Fruit fly (Drosophila melanogaster) whole organism, wandering third instar larva: ENCODE data around the gene CG13887.
A peak's percentile ranks its signal among the peaks of the same experiment; 100 is the strongest.

Experiments used
- Abd-B ChIP-seq: fragments of >200 bp; optimal IDR thresholded peaks from 2 replicates; lab custom pipeline; 2017; ENCODE audit warnings: missing biosample characterization, missing genetic modification characterization
- CG32264 ChIP-seq: fragments of 200-800 bp; sonication (Bioruptor generic); optimal IDR thresholded peaks from 2 replicates; lab custom pipeline; 2016; ENCODE audit warnings: missing biosample characterization, missing genetic modification characterization
- CG9705 ChIP-seq: fragments of 200-800 bp; sonication (Bioruptor generic); optimal IDR thresholded peaks from 2 replicates; lab custom pipeline; 2018; ENCODE audit warnings: missing biosample characterization, mild to moderate bottlenecking, missing genetic modification characterization
- CrebA ChIP-seq: fragments of 200-800 bp; sonication (Bioruptor generic); optimal IDR thresholded peaks from 2 replicates; lab custom pipeline; 2016; ENCODE audit warnings: missing biosample characterization, mild to moderate bottlenecking, missing genetic modification characterization, borderline replicate concordance
- Dfd ChIP-seq: fragments of >200 bp; optimal IDR thresholded peaks from 2 replicates; lab custom pipeline; 2017; ENCODE audit warnings: missing biosample characterization, missing genetic modification characterization
- Dif ChIP-seq: fragments of 200-275, 200-300 bp; sonication (Bioruptor generic); optimal IDR thresholded peaks from 2 replicates; lab custom pipeline; 2018; ENCODE audit warnings: missing biosample characterization, missing genetic modification characterization; ENCODE audit not compliant: partially characterized antibody
- GATAd ChIP-seq: sonication (Bioruptor generic); optimal IDR thresholded peaks from 2 replicates; lab custom pipeline; 2016; ENCODE audit warnings: missing biosample characterization, missing genetic modification characterization
- HLH106 ChIP-seq: fragments of 200-800 bp; optimal IDR thresholded peaks from 3 replicates; lab custom pipeline; 2019; ENCODE audit warnings: missing biosample characterization, mild to moderate bottlenecking, missing genetic modification characterization, moderate library complexity
- Hnf4 ChIP-seq: fragments of 200-800 bp; sonication (Bioruptor generic); optimal IDR thresholded peaks from 2 replicates; lab custom pipeline; 2016; ENCODE audit warnings: missing biosample characterization, mild to moderate bottlenecking, missing genetic modification characterization
- Hr78 ChIP-seq: fragments of >200 bp; optimal IDR thresholded peaks from 2 replicates; lab custom pipeline; 2017; ENCODE audit warnings: missing biosample characterization, missing genetic modification characterization
- Hr83 ChIP-seq: fragments of 200-300 bp; sonication (Bioruptor generic); optimal IDR thresholded peaks from 2 replicates; lab custom pipeline; 2016; ENCODE audit warnings: missing biosample characterization, mild to moderate bottlenecking, missing genetic modification characterization, moderate library complexity; ENCODE audit not compliant: poor library complexity, severe bottlenecking
- Jra ChIP-seq: sonication (Bioruptor generic); optimal IDR thresholded peaks from 2 replicates; lab custom pipeline; 2016; ENCODE audit warnings: missing biosample characterization, missing genetic modification characterization
- Mio ChIP-seq: sonication (Bioruptor generic); optimal IDR thresholded peaks from 2 replicates; lab custom pipeline; 2016; ENCODE audit warnings: missing biosample characterization, missing genetic modification characterization
- Myc ChIP-seq: fragments of >200 bp; optimal IDR thresholded peaks from 2 replicates; lab custom pipeline; 2017
- N ChIP-seq: fragments of >200 bp; optimal IDR thresholded peaks from 2 replicates; lab custom pipeline; 2018; ENCODE audit warnings: missing biosample characterization, missing external identifiers, missing genetic modification characterization
- OdsH ChIP-seq: fragments of 200-800 bp; sonication (Bioruptor generic); optimal IDR thresholded peaks from 2 replicates; lab custom pipeline; 2016; ENCODE audit warnings: missing biosample characterization, mild to moderate bottlenecking, missing genetic modification characterization
- Rel ChIP-seq, 2 experiments: fragments of 200-800 bp; sonication (Bioruptor generic) in 1 of 2; optimal IDR thresholded peaks; 2 replicates in 1 of 2; 3 replicates in 1 of 2; lab custom pipeline; 2016 to 2019; ENCODE audit warnings: mild to moderate bottlenecking in 2 of 2, missing biosample characterization in 2 of 2, missing genetic modification characterization in 2 of 2, moderate library complexity in 1 of 2
- Sp1 ChIP-seq: fragments of 200-800 bp; sonication (Bioruptor generic); optimal IDR thresholded peaks from 3 replicates; lab custom pipeline; 2019; ENCODE audit warnings: missing biosample characterization, mild to moderate bottlenecking, missing genetic modification characterization, moderate library complexity
- Vsx2 ChIP-seq: fragments of 200-300, 225-300 bp; sonication (Bioruptor generic); optimal IDR thresholded peaks from 2 replicates; lab custom pipeline; 2018; ENCODE audit warnings: missing biosample characterization, missing genetic modification characterization; ENCODE audit not compliant: partially characterized antibody
- br ChIP-seq: fragments of 200-800 bp; sonication (Bioruptor generic); optimal IDR thresholded peaks from 2 replicates; lab custom pipeline; 2016; ENCODE audit warnings: missing biosample characterization, missing genetic modification characterization
- brk ChIP-seq: fragments of 200-800 bp; sonication (Bioruptor generic); optimal IDR thresholded peaks from 2 replicates; lab custom pipeline; 2016; ENCODE audit warnings: missing biosample characterization, mild to moderate bottlenecking, missing genetic modification characterization
- dl ChIP-seq, 2 experiments: fragments of 175-275, 200-275 bp in 1 of 2; fragments of 200-275 bp in 1 of 2; sonication (Bioruptor generic); optimal IDR thresholded peaks; lab custom pipeline; 2018; ENCODE audit warnings: mild to moderate bottlenecking in 2 of 2, missing biosample characterization in 2 of 2, missing genetic modification characterization in 2 of 2, moderate library complexity in 2 of 2; ENCODE audit not compliant: partially characterized antibody in 2 of 2, insufficient read depth in 1 of 2
- dmrt93B ChIP-seq: fragments of 200-800 bp; sonication (Bioruptor generic); optimal IDR thresholded peaks from 2 replicates; lab custom pipeline; 2018; ENCODE audit warnings: missing biosample characterization, mild to moderate bottlenecking, missing genetic modification characterization
- dsf ChIP-seq: sonication (Bioruptor generic); optimal IDR thresholded peaks from 2 replicates; lab custom pipeline; 2016; ENCODE audit warnings: missing biosample characterization, missing genetic modification characterization, borderline replicate concordance
- ey ChIP-seq: fragments of 200-800 bp; sonication (Bioruptor generic); optimal IDR thresholded peaks from 2 replicates; lab custom pipeline; 2016; ENCODE audit warnings: missing biosample characterization, missing genetic modification characterization
- foxo ChIP-seq, 2 experiments: fragments of 200-800 bp; sonication (Bioruptor generic); optimal IDR thresholded peaks; 2 replicates in 1 of 2; 3 replicates in 1 of 2; lab custom pipeline; 2016 to 2017; ENCODE audit warnings: missing biosample characterization in 2 of 2, missing genetic modification characterization in 2 of 2
- fru ChIP-seq: fragments of 200-800 bp; sonication (Bioruptor generic); optimal IDR thresholded peaks from 3 replicates; lab custom pipeline; 2016; ENCODE audit warnings: missing biosample characterization, mild to moderate bottlenecking, missing genetic modification characterization
- h ChIP-seq: fragments of 200-800 bp; sonication (Bioruptor generic); optimal IDR thresholded peaks from 3 replicates; lab custom pipeline; 2016; ENCODE audit warnings: missing biosample characterization, mild to moderate bottlenecking, missing genetic modification characterization
- jim ChIP-seq: fragments of 175-275, 200-325 bp; sonication (Bioruptor generic); optimal IDR thresholded peaks from 2 replicates; lab custom pipeline; 2016; ENCODE audit warnings: missing biosample characterization, mild to moderate bottlenecking, missing genetic modification characterization
- lola ChIP-seq: fragments of >200 bp; optimal IDR thresholded peaks from 2 replicates; lab custom pipeline; 2017; ENCODE audit warnings: missing biosample characterization, missing genetic modification characterization
- pan ChIP-seq: fragments of >200 bp; optimal IDR thresholded peaks from 2 replicates; lab custom pipeline; 2017
- psq ChIP-seq: fragments of 200-800 bp; sonication (Bioruptor generic); optimal IDR thresholded peaks from 3 replicates; lab custom pipeline; 2017; ENCODE audit warnings: missing biosample characterization, mild to moderate bottlenecking, missing genetic modification characterization, moderate library complexity
- rgr ChIP-seq: fragments of 200-800 bp; sonication (Bioruptor generic); optimal IDR thresholded peaks from 3 replicates; lab custom pipeline; 2016; ENCODE audit warnings: missing biosample characterization, mild to moderate bottlenecking, missing genetic modification characterization
- sage ChIP-seq: fragments of 200-800 bp; sonication (Bioruptor generic); optimal IDR thresholded peaks from 2 replicates; lab custom pipeline; 2016; ENCODE audit warnings: missing biosample characterization, mild to moderate bottlenecking, missing genetic modification characterization
- sv ChIP-seq: fragments of 200-800 bp; sonication (Bioruptor generic); optimal IDR thresholded peaks from 3 replicates; lab custom pipeline; 2016; ENCODE audit warnings: missing biosample characterization, missing genetic modification characterization
- tai ChIP-seq: sonication (Bioruptor generic); optimal IDR thresholded peaks from 2 replicates; lab custom pipeline; 2016; ENCODE audit warnings: missing biosample characterization, missing genetic modification characterization
- usp ChIP-seq: fragments of >200 bp; optimal IDR thresholded peaks from 2 replicates; lab custom pipeline; 2017; ENCODE audit warnings: missing biosample characterization, missing genetic modification characterization
- woc ChIP-seq: sonication (Bioruptor generic); optimal IDR thresholded peaks from 2 replicates; lab custom pipeline; 2016; ENCODE audit warnings: missing biosample characterization, mild to moderate bottlenecking, missing genetic modification characterization

CG13887 gene

dm6 chr3L:813229-813837 lies 24.3 kb upstream of the CG13887 start:
- TF ChIP-seq HLH106 (tag; lab: Kevin White, UChicago), result no peak
- TF ChIP-seq ey (GFP tag; lab: Kevin White, UChicago), result peak; percentile 32
- peak in 1 of 2 experiments; percentile 18 for TF ChIP-seq foxo (GFP tag; optimal IDR thresholded peaks at IDR 0.05; lab: Kevin White, UChicago)
- TF ChIP-seq h (GFP tag; lab: Kevin White, UChicago), result peak; percentile 10

dm6 chr3L:813911-814310 lies 23.8 kb upstream of the CG13887 start:
- TF ChIP-seq Hnf4 (no peak), brk (no peak), foxo (GFP tag; optimal IDR thresholded peaks at IDR 0.05; lab: Kevin White, UChicago) (no peak), OdsH (no peak), N (GFP tag; lab: Kevin White, UChicago) (no peak), dl (GFP tag; optimal IDR thresholded peaks at IDR 0.05; lab: Kevin White, UChicago; ENCODE audit: insufficient read depth in 1 of 2, partially characterized antibody in 2 of 2) (no peak), CG9705 (no peak), Hr78 (GFP tag; lab: Kevin White, UChicago) (no peak), CG32264 (no peak), sage (GFP tag; lab: Kevin White, UChicago) (no peak), Abd-B (GFP tag; lab: Kevin White, UChicago) (no peak), lola (GFP tag; lab: Kevin White, UChicago) (no peak)

- TF ChIP-seq Vsx2 (no peak), rgr (GFP tag; lab: Kevin White, UChicago) (no peak)
These were observed 22.1 kb upstream of the CG13887 start for dm6 chr3L:815234-816200.

dm6 chr3L:817708-818107 lies 20.0 kb upstream of the CG13887 start:
- TF ChIP-seq Dif (no peak), foxo (GFP tag; optimal IDR thresholded peaks at IDR 0.05; lab: Kevin White, UChicago) (peak in 1 of 2 experiments; percentile 43), Hnf4 (peak; percentile 55), pan (lab: Kevin White, UChicago) (no peak), woc (peak; percentile 44), fru (GFP tag; lab: Kevin White, UChicago) (peak; percentile 68), sv (GFP tag; lab: Kevin White, UChicago) (no peak), dmrt93B (no peak), Rel (GFP tag; optimal IDR thresholded peaks at IDR 0.05; lab: Kevin White, UChicago) (no peak), Rel (tag; optimal IDR thresholded peaks at IDR 0.05; lab: Kevin White, UChicago) (no peak), CG32264 (no peak), rgr (GFP tag; lab: Kevin White, UChicago) (peak; percentile 62), CrebA (GFP tag; lab: Kevin White, UChicago) (no peak), dl (GFP tag; optimal IDR thresholded peaks at IDR 0.05; lab: Kevin White, UChicago; ENCODE audit: insufficient read depth in 1 of 2, partially characterized antibody in 2 of 2) (no peak), HLH106 (tag; lab: Kevin White, UChicago) (peak; percentile 61), usp (GFP tag; lab: Kevin White, UChicago) (no peak), Vsx2 (no peak), Hr83 (GFP tag; lab: Kevin White, UChicago) (no peak), CG9705 (no peak), Hr78 (GFP tag; lab: Kevin White, UChicago) (no peak), lola (GFP tag; lab: Kevin White, UChicago) (no peak), Dfd (GFP tag; lab: Kevin White, UChicago) (no peak), Mio (no peak), sage (GFP tag; lab: Kevin White, UChicago) (peak; percentile 37), GATAd (no peak), OdsH (peak; percentile 63), br (peak; percentile 63), jim (GFP tag; lab: Kevin White, UChicago) (no peak), psq (GFP tag; lab: Kevin White, UChicago) (peak; percentile 44), h (GFP tag; lab: Kevin White, UChicago) (peak; percentile 66), ey (GFP tag; lab: Kevin White, UChicago) (peak; percentile 61), Abd-B (GFP tag; lab: Kevin White, UChicago) (no peak), dsf (GFP tag; lab: Kevin White, UChicago) (no peak), N (GFP tag; lab: Kevin White, UChicago) (no peak), Jra (GFP tag; lab: Kevin White, UChicago) (no peak), brk (peak; percentile 63), tai (GFP tag; lab: Kevin White, UChicago) (peak; percentile 56), Sp1 (GFP tag; lab: Kevin White, UChicago) (peak; percentile 43), Myc (lab: Kevin White, UChicago) (no peak)
